Worm (Caenorhabditis elegans) whole organism, young adult: Measurements from ENCODE around the gene Y54F10AM.8.

Experiments used
- B0336.3 ChIP-seq: fragments of 200-800 bp; sonication (Bioruptor generic); IDR thresholded peaks from 2 replicates; pipeline ENCODE4 v1.3.6; 2022; ENCODE audit warnings: missing genetic modification characterization, missing compliant biosample characterization
- aptf-2 ChIP-seq: fragments of 200-800 bp; sonication (Bioruptor generic); conservative IDR thresholded peaks from 2 replicates; pipeline ENCODE4 v1.3.6; 2022; ENCODE audit warnings: missing genetic modification reagents, missing genetic modification characterization, missing compliant biosample characterization
- ets-4 ChIP-seq: fragments of 200-800 bp; sonication (Bioruptor generic); optimal IDR thresholded peaks from 2 replicates; lab custom pipeline; 2018; ENCODE audit warnings: mild to moderate bottlenecking, missing genetic modification characterization, missing compliant biosample characterization
- lin-35 ChIP-seq, 3 experiments: fragments of 150-350 bp in 2 of 3; sonication (generic microtip) in 1 of 3; optimal IDR thresholded peaks; 2 replicates each; lab custom pipeline; 2014 to 2018; ENCODE audit warnings: missing biosample characterization in 3 of 3, missing genetic modification characterization in 3 of 3, missing genetic modification reagents in 3 of 3
- pha-4 ChIP-seq: fragments of 150-350 bp; sonication (generic microtip); optimal IDR thresholded peaks from 2 replicates; lab custom pipeline; 2014; ENCODE audit warnings: missing biosample characterization, missing genetic modification reagents, missing genetic modification characterization
- rec-8 ChIP-seq, 2 experiments: sonication (generic microtip); optimal IDR thresholded peaks; 2 replicates each; lab custom pipeline; 2016; ENCODE audit warnings: mild to moderate bottlenecking in 2 of 2, missing genetic modification characterization in 2 of 2, missing genetic modification reagents in 2 of 2, missing genotype in 2 of 2, missing biosample characterization in 1 of 2, missing compliant biosample characterization in 1 of 2, moderate library complexity in 1 of 2
- snpc-4 ChIP-seq, 5 experiments: fragments of 150-350 bp in 1 of 5; sonication (generic microtip) in 4 of 5; optimal IDR thresholded peaks; 2 replicates each; lab custom pipeline; 2014 to 2018; ENCODE audit warnings: missing genetic modification characterization in 5 of 5, missing biosample characterization in 3 of 5, antibody characterized with exemption in 2 of 5, mild to moderate bottlenecking in 2 of 5, missing compliant biosample characterization in 2 of 5, missing genotype in 2 of 5, moderate library complexity in 2 of 5, missing genetic modification reagents in 1 of 5
- unc-62 ChIP-seq: fragments of 150-350 bp; optimal IDR thresholded peaks from 2 replicates; lab custom pipeline; 2014; ENCODE audit warnings: missing biosample characterization, missing genetic modification reagents, missing genetic modification characterization
- ztf-18 ChIP-seq: sonication (generic microtip); optimal IDR thresholded peaks from 2 replicates; lab custom pipeline; 2016; ENCODE audit warnings: missing genotype, mild to moderate bottlenecking, missing genetic modification characterization, missing compliant biosample characterization

- TF ChIP-seq aptf-2 (GFP tag; lab: Robert Waterston, UW) (no peak), snpc-4 (GFP tag; optimal IDR thresholded peaks at IDR 0.05; lab: Kevin White, UChicago) (no peak), snpc-4 (tag; optimal IDR thresholded peaks at IDR 0.05; lab: Kevin White, UChicago) (no peak), rec-8 (tag; optimal IDR thresholded peaks at IDR 0.05; lab: Kevin White, UChicago) (no peak), lin-35 (GFP tag; optimal IDR thresholded peaks at IDR 0.05; lab: Kevin White, UChicago) (no peak), ztf-18 (tag; lab: Kevin White, UChicago) (no peak), pha-4 (tag; lab: Kevin White, UChicago) (no peak), unc-62 (GFP tag; lab: Kevin White, UChicago) (no peak), B0336.3 (GFP tag; lab: Robert Waterston, UW) (no peak), ets-4 (GFP tag; lab: Kevin White, UChicago) (no peak)
Measured at ce11 chrIII:2552382-2552781, 44.6 kb upstream of the Y54F10AM.8 start.
